Worm (Caenorhabditis elegans) whole organism, L2 larva: ENCODE results near the gene srbc-25.

Experiments used
- F13H6.1 ChIP-seq: sonication (generic microtip); optimal IDR thresholded peaks from 2 replicates; lab custom pipeline; 2016; ENCODE audit warnings: missing genetic modification characterization, missing compliant biosample characterization
- R02D3.7 ChIP-seq: fragments of 150-350 bp; optimal IDR thresholded peaks from 2 replicates; lab custom pipeline; 2014; ENCODE audit warnings: missing biosample characterization, missing genetic modification characterization
- ZK546.5 ChIP-seq: sonication (generic microtip); optimal IDR thresholded peaks from 2 replicates; lab custom pipeline; 2017; ENCODE audit warnings: missing biosample characterization, missing genetic modification characterization
- alr-1 ChIP-seq: fragments of 150-350 bp; optimal IDR thresholded peaks from 2 replicates; lab custom pipeline; 2014; ENCODE audit warnings: missing biosample characterization, missing genetic modification characterization
- ama-1 ChIP-seq: fragments of 150-350 bp; optimal IDR thresholded peaks from 2 replicates; lab custom pipeline; 2018; ENCODE audit warnings: inconsistent platforms
- ceh-16 ChIP-seq: fragments of 150-350 bp; optimal IDR thresholded peaks from 2 replicates; lab custom pipeline; 2014; ENCODE audit warnings: missing biosample characterization, missing genetic modification characterization
- crh-2 ChIP-seq: sonication (generic microtip); optimal IDR thresholded peaks from 2 replicates; lab custom pipeline; 2017; ENCODE audit warnings: missing biosample characterization, missing genetic modification characterization
- dmd-4 ChIP-seq: sonication (generic microtip); optimal IDR thresholded peaks from 2 replicates; lab custom pipeline; 2017; ENCODE audit warnings: missing biosample characterization, missing genetic modification characterization
- egl-27 ChIP-seq: sonication (generic microtip); optimal IDR thresholded peaks from 3 replicates; lab custom pipeline; 2017; ENCODE audit warnings: missing biosample characterization, missing genetic modification reagents, missing genetic modification characterization
- elt-1 ChIP-seq: fragments of 150-350 bp; optimal IDR thresholded peaks from 2 replicates; lab custom pipeline; 2014; ENCODE audit warnings: missing biosample characterization, missing genetic modification characterization
- elt-3 ChIP-seq: sonication (generic microtip); optimal IDR thresholded peaks from 2 replicates; lab custom pipeline; 2017; ENCODE audit warnings: missing biosample characterization, missing genetic modification characterization
- gmeb-1 ChIP-seq: fragments of 150-350 bp; optimal IDR thresholded peaks from 2 replicates; lab custom pipeline; 2014; ENCODE audit warnings: missing biosample characterization, missing genetic modification characterization
- lin-13 ChIP-seq: fragments of 150-350 bp; optimal IDR thresholded peaks from 2 replicates; lab custom pipeline; 2014; ENCODE audit warnings: missing biosample characterization, missing genetic modification reagents, missing genetic modification characterization
- lsy-2 ChIP-seq, 2 experiments: fragments of 150-350 bp in 1 of 2; sonication (generic microtip) in 1 of 2; optimal IDR thresholded peaks; 2 replicates each; lab custom pipeline; 2014 to 2017; ENCODE audit warnings: missing biosample characterization in 2 of 2, missing genetic modification characterization in 2 of 2
- mbf-1 ChIP-seq: sonication (generic microtip); optimal IDR thresholded peaks from 2 replicates; lab custom pipeline; 2017; ENCODE audit warnings: missing biosample characterization, missing genetic modification characterization
- mdl-1 ChIP-seq, 2 experiments: fragments of 150-350 bp in 1 of 2; sonication (generic microtip) in 1 of 2; optimal IDR thresholded peaks; 2 replicates each; lab custom pipeline; 2017; ENCODE audit warnings: missing biosample characterization in 2 of 2, missing genetic modification characterization in 2 of 2
- nhr-10 ChIP-seq: sonication (generic microtip); optimal IDR thresholded peaks from 2 replicates; lab custom pipeline; 2017; ENCODE audit warnings: missing biosample characterization, missing genetic modification characterization
- nhr-11 ChIP-seq: fragments of 150-350 bp; optimal IDR thresholded peaks from 2 replicates; lab custom pipeline; 2014; ENCODE audit warnings: missing biosample characterization, missing genetic modification characterization
- nhr-12 ChIP-seq: fragments of 150-350 bp; optimal IDR thresholded peaks from 2 replicates; lab custom pipeline; 2014; ENCODE audit warnings: missing biosample characterization, missing genetic modification characterization
- nhr-129 ChIP-seq: fragments of 150-350 bp; optimal IDR thresholded peaks from 2 replicates; lab custom pipeline; 2014; ENCODE audit warnings: missing biosample characterization, missing genetic modification characterization
- nhr-21 ChIP-seq: fragments of 150-350 bp; optimal IDR thresholded peaks from 2 replicates; lab custom pipeline; 2014; ENCODE audit warnings: missing biosample characterization, missing genetic modification characterization
- nhr-237 ChIP-seq: fragments of 150-350 bp; optimal IDR thresholded peaks from 2 replicates; lab custom pipeline; 2014; ENCODE audit warnings: missing biosample characterization, missing genetic modification characterization
- nhr-25 ChIP-seq: fragments of 150-350 bp; sonication (generic microtip); optimal IDR thresholded peaks from 3 replicates; lab custom pipeline; 2014; ENCODE audit warnings: missing biosample characterization, missing genetic modification characterization
- nhr-77 ChIP-seq: fragments of 150-350 bp; optimal IDR thresholded peaks from 2 replicates; lab custom pipeline; 2014; ENCODE audit warnings: missing biosample characterization, missing genetic modification characterization
- peb-1 ChIP-seq: fragments of 150-350 bp; optimal IDR thresholded peaks from 2 replicates; lab custom pipeline; 2014; ENCODE audit warnings: missing biosample characterization, missing genetic modification characterization
- sem-4 ChIP-seq: fragments of 150-350 bp; optimal IDR thresholded peaks from 2 replicates; lab custom pipeline; 2014; ENCODE audit warnings: missing biosample characterization, missing genetic modification reagents, missing genetic modification characterization
- sma-9 ChIP-seq, 2 experiments: fragments of 150-350 bp in 1 of 2; sonication (generic microtip) in 1 of 2; optimal IDR thresholded peaks; 2 replicates each; lab custom pipeline; 2014 to 2016; ENCODE audit warnings: missing genetic modification characterization in 2 of 2, mild to moderate bottlenecking in 1 of 2, missing biosample characterization in 1 of 2, missing compliant biosample characterization in 1 of 2, missing genetic modification reagents in 1 of 2, moderate library complexity in 1 of 2
- snpc-4 ChIP-seq: fragments of 150-350 bp; optimal IDR thresholded peaks from 2 replicates; lab custom pipeline; 2014; ENCODE audit warnings: missing biosample characterization, missing genetic modification characterization
- unc-39 ChIP-seq: fragments of 150-350 bp; optimal IDR thresholded peaks from 2 replicates; lab custom pipeline; 2014; ENCODE audit warnings: missing biosample characterization, missing genetic modification characterization
- unc-55 ChIP-seq: fragments of 150-350 bp; sonication (generic microtip); optimal IDR thresholded peaks from 3 replicates; lab custom pipeline; 2014; ENCODE audit warnings: missing biosample characterization, missing genetic modification reagents, missing genetic modification characterization
- ztf-11 ChIP-seq: sonication (generic microtip); optimal IDR thresholded peaks from 2 replicates; lab custom pipeline; 2017; ENCODE audit warnings: missing biosample characterization, missing genetic modification characterization
- ztf-4 ChIP-seq: fragments of 150-350 bp; optimal IDR thresholded peaks from 2 replicates; lab custom pipeline; 2014; ENCODE audit warnings: missing biosample characterization, missing genetic modification characterization

srbc-25 gene

ce11 chrV:17159430-17159924, 14.4 kb upstream of the srbc-25 start, which contains the start of gene F40D4.12:
TSS of gene F40D4.12 (plus strand) at chrV:17159874.
- TF ChIP-seq peb-1 (tag; lab: Kevin White, UChicago) (no peak), nhr-25 (tag; lab: Kevin White, UChicago) (no peak), dmd-4 (tag; lab: Kevin White, UChicago) (no peak), lin-13 (GFP tag; lab: Kevin White, UChicago) (no peak), unc-55 (no peak), snpc-4 (no peak), unc-39 (tag; lab: Kevin White, UChicago) (no peak), mdl-1 (tag; optimal IDR thresholded peaks at IDR 0.05; lab: Kevin White, UChicago) (no peak), mbf-1 (tag; lab: Kevin White, UChicago) (no peak), nhr-11 (no peak), elt-3 (no peak)

- TF ChIP-seq peb-1 (tag; lab: Kevin White, UChicago) (no peak), crh-2 (no peak), nhr-25 (tag; lab: Kevin White, UChicago) (no peak), sem-4 (no peak), nhr-21 (tag; lab: Kevin White, UChicago) (no peak), gmeb-1 (tag; lab: Kevin White, UChicago) (no peak), sma-9 (GFP tag; optimal IDR thresholded peaks at IDR 0.05; lab: Kevin White, UChicago) (no peak), sma-9 (tag; optimal IDR thresholded peaks at IDR 0.05; lab: Kevin White, UChicago) (no peak)
- TF ChIP-seq, all 48 proteins: peak for 0
Measured at ce11 chrV:17165409-17165808, 8.4 kb upstream of the srbc-25 start, which contains the start of gene srh-102. TSS of gene srh-102 (minus strand) at chrV:17165509.

- no peak for TF ChIP-seq elt-1 (tag; lab: Kevin White, UChicago)
Measured at ce11 chrV:17167457-17167856, 6.4 kb upstream of the srbc-25 start, which contains the start of gene srz-66. TSS of gene srz-66 (minus strand) at chrV:17167557.

ce11 chrV:17170822-17171221, 3.0 kb upstream of the srbc-25 start, which contains the start of gene srw-51:
TSS of gene srw-51 (minus strand) at chrV:17170922.
- no peak for TF ChIP-seq ztf-4
- no peak for TF ChIP-seq nhr-11
- no peak for TF ChIP-seq mdl-1 (tag; optimal IDR thresholded peaks at IDR 0.05; lab: Kevin White, UChicago)
- no peak for TF ChIP-seq crh-2
- no peak for TF ChIP-seq ceh-16 (tag; lab: Kevin White, UChicago)

ce11 chrV:17171551-17171950, 2.3 kb upstream of the srbc-25 start, which contains the start of gene srbc-26:
TSS of gene srbc-26 (plus strand) at chrV:17171851.
- TF ChIP-seq ztf-4 (no peak), F13H6.1 (tag; lab: Kevin White, UChicago) (no peak), nhr-129 (tag; lab: Kevin White, UChicago) (no peak), mbf-1 (tag; lab: Kevin White, UChicago) (no peak), lsy-2 (tag; optimal IDR thresholded peaks at IDR 0.05; lab: Kevin White, UChicago) (no peak), peb-1 (tag; lab: Kevin White, UChicago) (no peak), egl-27 (no peak)

- no peak for TF ChIP-seq sem-4
- no peak for TF ChIP-seq nhr-237 (tag; lab: Kevin White, UChicago)
- TF ChIP-seq ztf-11 = no peak
- no peak for TF ChIP-seq nhr-10 (tag; lab: Kevin White, UChicago)
- TF ChIP-seq snpc-4 = no peak
- no peak for TF ChIP-seq alr-1
- TF ChIP-seq egl-27 = no peak
- TF ChIP-seq nhr-77 = no peak
- no peak for TF ChIP-seq sma-9 (GFP tag; optimal IDR thresholded peaks at IDR 0.05; lab: Kevin White, UChicago)
- no peak for TF ChIP-seq sma-9 (tag; optimal IDR thresholded peaks at IDR 0.05; lab: Kevin White, UChicago)
- no peak for TF ChIP-seq nhr-12 (tag; lab: Kevin White, UChicago)
- TF ChIP-seq lin-13 (GFP tag; lab: Kevin White, UChicago) = no peak
- TF ChIP-seq ztf-4 = no peak
- TF ChIP-seq ama-1 (lab: Kevin White, UChicago) = no peak
- TF ChIP-seq crh-2 = no peak
- no peak for TF ChIP-seq R02D3.7
- no peak for TF ChIP-seq gmeb-1 (tag; lab: Kevin White, UChicago)
- no peak for TF ChIP-seq nhr-129 (tag; lab: Kevin White, UChicago)
- no peak for TF ChIP-seq ZK546.5 (tag; lab: Kevin White, UChicago)
Measured at ce11 chrV:17177967-17178366, 4.1 kb downstream of the srbc-25 start, which contains the start of gene srsx-1. TSS of gene srsx-1 (minus strand) at chrV:17178067.
